Fruit fly (Drosophila melanogaster): Measurements from ENCODE around the gene cmb.

Gene cmb

dm6 chr3L:13425571-13425970 is 16.8 kb upstream of the cmb start, which contains the start of gene CG14106:
TSS of gene CG14106 (minus strand) at chr3L:13425671.
- TF ChIP-seq CrebA (GFP tag; optimal IDR thresholded peaks at IDR 0.05; ENCODE audit: borderline replicate concordance): no peak
- TF ChIP-seq Mio (GFP tag; optimal IDR thresholded peaks at IDR 0.05): no peak
- TF ChIP-seq CG9705 (GFP tag; optimal IDR thresholded peaks at IDR 0.05): no peak

dm6 chr3L:13426573-13426972 is 15.8 kb upstream of the cmb start, which contains the start of gene CG14105:
TSS of gene CG14105 (minus strand) at chr3L:13426673.
- no peak for TF ChIP-seq HLH106 (tag; optimal IDR thresholded peaks at IDR 0.05)
- TF ChIP-seq Mio (GFP tag; optimal IDR thresholded peaks at IDR 0.05): no peak
- TF ChIP-seq h (GFP tag; optimal IDR thresholded peaks at IDR 0.05): no peak
- no peak for TF ChIP-seq usp (GFP tag; optimal IDR thresholded peaks at IDR 0.05)
- no peak for TF ChIP-seq GATAd (GFP tag; optimal IDR thresholded peaks at IDR 0.05)
- no peak for TF ChIP-seq rgr (GFP tag; optimal IDR thresholded peaks at IDR 0.05)
- no peak for TF ChIP-seq foxo (GFP tag; optimal IDR thresholded peaks at IDR 0.05)
- no peak for TF ChIP-seq N (GFP tag; optimal IDR thresholded peaks at IDR 0.05)
- TF ChIP-seq sage (GFP tag; optimal IDR thresholded peaks at IDR 0.05): no peak
- TF ChIP-seq Abd-B (GFP tag; optimal IDR thresholded peaks at IDR 0.05): no peak
- no peak for TF ChIP-seq pan (optimal IDR thresholded peaks at IDR 0.05)
- no peak for TF ChIP-seq psq (GFP tag; optimal IDR thresholded peaks at IDR 0.05)

dm6 chr3L:13430171-13430570 is 12.2 kb upstream of the cmb start:
- TF ChIP-seq tai (GFP tag; optimal IDR thresholded peaks at IDR 0.05) (no peak), Dfd (GFP tag; optimal IDR thresholded peaks at IDR 0.05) (peak; percentile 94)

- TF ChIP-seq Hnf4 (GFP tag; optimal IDR thresholded peaks at IDR 0.05): no peak
- TF ChIP-seq ey (GFP tag; optimal IDR thresholded peaks at IDR 0.05): no peak
- TF ChIP-seq rgr (GFP tag; optimal IDR thresholded peaks at IDR 0.05): no peak
- no peak for TF ChIP-seq dl (GFP tag; optimal IDR thresholded peaks at IDR 0.05; ENCODE audit: insufficient read depth in 1 of 2, partially characterized antibody in 2 of 2)
- TF ChIP-seq Myc (optimal IDR thresholded peaks at IDR 0.05): no peak
- TF ChIP-seq Dfd (GFP tag; optimal IDR thresholded peaks at IDR 0.05): no peak
- TF ChIP-seq br (GFP tag; optimal IDR thresholded peaks at IDR 0.05): no peak
- no peak for TF ChIP-seq N (GFP tag; optimal IDR thresholded peaks at IDR 0.05)
- TF ChIP-seq sage (GFP tag; optimal IDR thresholded peaks at IDR 0.05): no peak
- no peak for TF ChIP-seq brk (GFP tag; optimal IDR thresholded peaks at IDR 0.05)
- no peak for TF ChIP-seq psq (GFP tag; optimal IDR thresholded peaks at IDR 0.05)
- TF ChIP-seq CG32264 (GFP tag; optimal IDR thresholded peaks at IDR 0.05): no peak
Observed at dm6 chr3L:13432791-13433190, 9.6 kb upstream of the cmb start.

- TF ChIP-seq Mio (GFP tag; optimal IDR thresholded peaks at IDR 0.05) (no peak), ey (GFP tag; optimal IDR thresholded peaks at IDR 0.05) (no peak), psq (GFP tag; optimal IDR thresholded peaks at IDR 0.05) (no peak), Abd-B (GFP tag; optimal IDR thresholded peaks at IDR 0.05) (no peak), rgr (GFP tag; optimal IDR thresholded peaks at IDR 0.05) (no peak), br (GFP tag; optimal IDR thresholded peaks at IDR 0.05) (no peak), sage (GFP tag; optimal IDR thresholded peaks at IDR 0.05) (no peak), N (GFP tag; optimal IDR thresholded peaks at IDR 0.05) (no peak), Rel (GFP tag; optimal IDR thresholded peaks at IDR 0.05) (no peak), Rel (tag; optimal IDR thresholded peaks at IDR 0.05) (no peak), h (GFP tag; optimal IDR thresholded peaks at IDR 0.05) (no peak), Jra (GFP tag; optimal IDR thresholded peaks at IDR 0.05) (no peak), Hr78 (GFP tag; optimal IDR thresholded peaks at IDR 0.05) (no peak), Vsx2 (GFP tag; optimal IDR thresholded peaks at IDR 0.05; ENCODE audit: partially characterized antibody) (no peak), Myc (optimal IDR thresholded peaks at IDR 0.05) (no peak), dmrt93B (GFP tag; optimal IDR thresholded peaks at IDR 0.05) (no peak)
Observed at dm6 chr3L:13433522-13433921, 8.9 kb upstream of the cmb start.

dm6 chr3L:13435170-13435727 is 7.1 kb upstream of the cmb start, which contains the start of gene CG10713:
TSS of gene CG10713 (minus strand) at chr3L:13435229.
- TF ChIP-seq lola (GFP tag; optimal IDR thresholded peaks at IDR 0.05) (no peak), Sp1 (GFP tag; optimal IDR thresholded peaks at IDR 0.05) (peak; percentile 5)

Measured in whole organism, wandering third instar larva.